Fruit fly (Drosophila melanogaster) whole organism, embryonic: ENCODE data around the gene Gpdh3.

Experiments
- Awh ChIP-seq: fragments of 200-800 bp; sonication (Bioruptor generic); IDR thresholded peaks from 2 replicates; pipeline ENCODE4, ENCODE4 v1.3.6; 2022; ENCODE audit warnings: missing biosample characterization, missing genetic modification characterization
- CG10565 ChIP-seq: fragments of 200-800 bp; sonication (Bioruptor generic); optimal IDR thresholded peaks from 3 replicates; lab custom pipeline; 2016; ENCODE audit warnings: missing biosample characterization, mild to moderate bottlenecking, missing genetic modification characterization
- CG11504 ChIP-seq: fragments of 200-800 bp; sonication (Bioruptor generic); optimal IDR thresholded peaks from 3 replicates; lab custom pipeline; 2019; ENCODE audit warnings: missing biosample characterization, mild to moderate bottlenecking, missing genetic modification characterization, moderate library complexity
- CG11560 ChIP-seq: fragments of 200-800 bp; sonication (Bioruptor generic); IDR thresholded peaks from 3 replicates; pipeline ENCODE4 v1.3.6; 2022; ENCODE audit warnings: missing biosample characterization, missing genetic modification characterization
- CG11695 ChIP-seq: fragments of 200-800 bp; sonication (Bioruptor generic); IDR thresholded peaks from 3 replicates; pipeline ENCODE4 v1.3.6; 2022; ENCODE audit warnings: missing biosample characterization, missing genetic modification characterization
- CG14441 ChIP-seq: fragments of 200-800 bp; sonication (Bioruptor generic); IDR thresholded peaks from 2 replicates; pipeline ENCODE4 v1.3.6; 2022; ENCODE audit warnings: missing biosample characterization, missing genetic modification characterization
- CG14965 ChIP-seq: fragments of 200-800 bp; sonication (Bioruptor generic); optimal IDR thresholded peaks from 2 replicates; lab custom pipeline; 2016; ENCODE audit warnings: missing biosample characterization, missing genetic modification characterization, borderline replicate concordance
- CG15479 ChIP-seq: fragments of 200-800 bp; sonication (Bioruptor generic); optimal IDR thresholded peaks from 3 replicates; lab custom pipeline; 2019; ENCODE audit warnings: missing biosample characterization, mild to moderate bottlenecking, missing genetic modification characterization, moderate library complexity
- CG15696 ChIP-seq: fragments of 200-800 bp; sonication (Bioruptor generic); optimal IDR thresholded peaks from 2 replicates; lab custom pipeline; 2019; ENCODE audit warnings: missing biosample characterization, mild to moderate bottlenecking, missing genetic modification characterization, moderate library complexity
- CG17186 ChIP-seq: fragments of 200-800 bp; sonication (Bioruptor generic); optimal IDR thresholded peaks from 3 replicates; lab custom pipeline; 2017; ENCODE audit warnings: missing biosample characterization, missing genetic modification reagents, missing genetic modification characterization
- CG17829 ChIP-seq: fragments of 200-800 bp; optimal IDR thresholded peaks from 2 replicates; lab custom pipeline; 2019; ENCODE audit warnings: missing biosample characterization, mild to moderate bottlenecking, missing genetic modification characterization, moderate library complexity
- CG1792 ChIP-seq: fragments of 200-800 bp; sonication (Bioruptor generic); optimal IDR thresholded peaks from 2 replicates; lab custom pipeline; 2016; ENCODE audit warnings: missing biosample characterization, missing genetic modification characterization
- CG18476 ChIP-seq: fragments of 200-800 bp; sonication (Bioruptor generic); optimal IDR thresholded peaks from 2 replicates; lab custom pipeline; 2016; ENCODE audit warnings: missing biosample characterization, mild to moderate bottlenecking, missing genetic modification characterization
- CG2202 ChIP-seq: fragments of 200-800 bp; sonication (Bioruptor generic); optimal IDR thresholded peaks from 2 replicates; lab custom pipeline; 2018; ENCODE audit warnings: missing biosample characterization, mild to moderate bottlenecking, missing genetic modification characterization
- CG30431 ChIP-seq: fragments of 200-800 bp; sonication (Bioruptor generic); optimal IDR thresholded peaks from 2 replicates; lab custom pipeline; 2017; ENCODE audit warnings: missing biosample characterization, missing genetic modification characterization
- CG3995 ChIP-seq: fragments of 200-800 bp; sonication (Bioruptor generic); optimal IDR thresholded peaks from 3 replicates; lab custom pipeline; 2016; ENCODE audit warnings: missing biosample characterization, missing genetic modification characterization
- CG4730 ChIP-seq: fragments of 200-800 bp; sonication (Bioruptor generic); IDR thresholded peaks from 2 replicates; pipeline ENCODE4 v1.3.6; 2022; ENCODE audit warnings: missing biosample characterization, missing genetic modification characterization
- CG5245 ChIP-seq: fragments of 200-800 bp; sonication (Bioruptor generic); optimal IDR thresholded peaks from 3 replicates; lab custom pipeline; 2016; ENCODE audit warnings: missing biosample characterization, missing genetic modification characterization
- CG7987 ChIP-seq: fragments of 200-800 bp; sonication (Bioruptor generic); optimal IDR thresholded peaks from 2 replicates; lab custom pipeline; 2018; ENCODE audit warnings: missing biosample characterization, mild to moderate bottlenecking, missing genetic modification characterization, moderate library complexity
- CG8290 ChIP-seq, 3 experiments: fragments of 200-800 bp; sonication (Bioruptor generic); optimal IDR thresholded peaks; 2 replicates each; lab custom pipeline; 2016 to 2019; ENCODE audit warnings: missing biosample characterization in 3 of 3, missing genetic modification characterization in 3 of 3, mild to moderate bottlenecking in 2 of 3, moderate library complexity in 1 of 3
- CG8944 ChIP-seq: fragments of 200-800 bp; sonication (Bioruptor generic); optimal IDR thresholded peaks from 3 replicates; lab custom pipeline; 2016; ENCODE audit warnings: missing biosample characterization, missing genetic modification characterization
- CHES-1-like ChIP-seq: fragments of 200-800 bp; sonication (Bioruptor generic); optimal IDR thresholded peaks from 2 replicates; lab custom pipeline; 2016; ENCODE audit warnings: missing biosample characterization, missing genetic modification characterization
- Dip2 ChIP-seq: fragments of 200-800 bp; sonication (Bioruptor generic); IDR thresholded peaks from 2 replicates; pipeline ENCODE4 v1.3.6; 2022; ENCODE audit warnings: missing biosample characterization, missing genetic modification characterization
- Fer3 ChIP-seq: fragments of 200-800 bp; sonication (Bioruptor generic); optimal IDR thresholded peaks from 2 replicates; lab custom pipeline; 2018; ENCODE audit warnings: missing biosample characterization, mild to moderate bottlenecking, missing genetic modification characterization, moderate library complexity
- H15 ChIP-seq: fragments of 200-800 bp; sonication (Bioruptor generic); IDR thresholded peaks from 3 replicates; pipeline ENCODE4 v1.3.6; 2022; ENCODE audit warnings: missing biosample characterization, missing genetic modification characterization
- Nf-YA ChIP-seq: fragments of 200-800 bp; sonication (Bioruptor generic); IDR thresholded peaks from 2 replicates; pipeline ENCODE4 v1.3.6; 2022; ENCODE audit warnings: missing biosample characterization, missing genetic modification characterization
- Pdp1 ChIP-seq, 2 experiments: fragments of 200-800 bp; sonication (Bioruptor generic); optimal IDR thresholded peaks; 3 replicates each; lab custom pipeline; 2016; ENCODE audit warnings: missing biosample characterization in 2 of 2, missing genetic modification characterization in 2 of 2, mild to moderate bottlenecking in 1 of 2, moderate library complexity in 1 of 2
- Sox100B ChIP-seq: fragments of 200-800 bp; sonication (Bioruptor generic); optimal IDR thresholded peaks from 3 replicates; lab custom pipeline; 2018; ENCODE audit warnings: missing biosample characterization, mild to moderate bottlenecking, missing genetic modification characterization
- amos ChIP-seq: fragments of 200-800 bp; sonication (Bioruptor generic); IDR thresholded peaks from 2 replicates; pipeline ENCODE4 v1.3.6; 2022; ENCODE audit warnings: missing biosample characterization, missing genetic modification characterization; ENCODE audit not compliant: partially characterized antibody
- bab2 ChIP-seq: fragments of 200-800 bp; sonication (Bioruptor generic); optimal IDR thresholded peaks from 2 replicates; lab custom pipeline; 2016; ENCODE audit warnings: missing biosample characterization, missing genetic modification characterization
- bowl ChIP-seq: fragments of 200-800 bp; sonication (Bioruptor generic); IDR thresholded peaks from 2 replicates; pipeline ENCODE4 v1.3.6; 2022; ENCODE audit warnings: missing biosample characterization, missing genetic modification characterization
- br ChIP-seq: fragments of >200 bp; optimal IDR thresholded peaks from 2 replicates; lab custom pipeline; 2017
- chn ChIP-seq: fragments of 200-800 bp; sonication (Bioruptor generic); optimal IDR thresholded peaks from 2 replicates; lab custom pipeline; 2016; ENCODE audit warnings: missing biosample characterization, missing genetic modification characterization
- ewg ChIP-seq: fragments of 200-800 bp; sonication (Bioruptor generic); optimal IDR thresholded peaks from 3 replicates; lab custom pipeline; 2017; ENCODE audit warnings: mild to moderate bottlenecking, missing biosample characterization, missing genetic modification reagents, missing genetic modification characterization
- gcm2 ChIP-seq: fragments of 200-800 bp; sonication (Bioruptor generic); optimal IDR thresholded peaks from 2 replicates; lab custom pipeline; 2016; ENCODE audit warnings: missing biosample characterization, missing genetic modification characterization
- hth ChIP-seq: fragments of >200 bp; optimal IDR thresholded peaks from 2 replicates; lab custom pipeline; 2017; ENCODE audit warnings: inconsistent platforms
- inv ChIP-seq: fragments of 200-800 bp; sonication (Bioruptor generic); IDR thresholded peaks from 2 replicates; pipeline ENCODE4 v1.3.6; 2022; ENCODE audit warnings: missing biosample characterization, missing genetic modification characterization; ENCODE audit not compliant: partially characterized antibody
- jumu ChIP-seq: fragments of 200-800 bp; sonication (Bioruptor generic); optimal IDR thresholded peaks from 3 replicates; lab custom pipeline; 2016; ENCODE audit warnings: missing biosample characterization, missing genetic modification characterization
- lilli ChIP-seq: fragments of 200-800 bp; sonication (Bioruptor generic); optimal IDR thresholded peaks from 3 replicates; lab custom pipeline; 2016; ENCODE audit warnings: missing biosample characterization, missing genetic modification characterization
- nau ChIP-seq: fragments of 200-800 bp; sonication (Bioruptor generic); optimal IDR thresholded peaks from 3 replicates; lab custom pipeline; 2017; ENCODE audit warnings: missing biosample characterization, mild to moderate bottlenecking, missing genetic modification characterization, missing genetic modification reagents
- nerfin-1 ChIP-seq: fragments of 200-800 bp; sonication (Bioruptor generic); optimal IDR thresholded peaks from 3 replicates; lab custom pipeline; 2019; ENCODE audit warnings: missing biosample characterization, mild to moderate bottlenecking, missing genetic modification characterization, moderate library complexity
- otp ChIP-seq: fragments of 200-800 bp; sonication (Bioruptor generic); IDR thresholded peaks from 3 replicates; pipeline ENCODE4, ENCODE4 v1.3.6; 2022; ENCODE audit warnings: missing biosample characterization, missing genetic modification characterization
- pho ChIP-seq: fragments of 200-800 bp; sonication (Bioruptor generic); optimal IDR thresholded peaks from 2 replicates; lab custom pipeline; 2016; ENCODE audit warnings: missing biosample characterization, missing genetic modification characterization
- pnt ChIP-seq: fragments of 200-800 bp; sonication (Bioruptor generic); optimal IDR thresholded peaks from 3 replicates; lab custom pipeline; 2016; ENCODE audit warnings: missing biosample characterization, missing genetic modification characterization
- sim ChIP-seq: fragments of 200-800 bp; sonication (Bioruptor generic); IDR thresholded peaks from 2 replicates; pipeline ENCODE4 v1.3.6; 2022; ENCODE audit warnings: missing biosample characterization, missing genetic modification characterization
- sisA ChIP-seq: fragments of 200-800 bp; sonication (Bioruptor generic); IDR thresholded peaks from 2 replicates; pipeline ENCODE4 v1.3.6; 2022; ENCODE audit warnings: missing biosample characterization, missing genetic modification characterization
- tin ChIP-seq: fragments of 200-800 bp; sonication (Bioruptor generic); optimal IDR thresholded peaks from 3 replicates; lab custom pipeline; 2016; ENCODE audit warnings: missing biosample characterization, missing genetic modification characterization
- unc-4 ChIP-seq: fragments of 200-800 bp; sonication (Bioruptor generic); IDR thresholded peaks from 2 replicates; pipeline ENCODE4 v1.3.6; 2022; ENCODE audit warnings: missing biosample characterization, missing genetic modification characterization; ENCODE audit not compliant: partially characterized antibody
- yki ChIP-seq: fragments of >200 bp; optimal IDR thresholded peaks from 3 replicates; lab custom pipeline; 2018

Gene Gpdh3

DNA sequence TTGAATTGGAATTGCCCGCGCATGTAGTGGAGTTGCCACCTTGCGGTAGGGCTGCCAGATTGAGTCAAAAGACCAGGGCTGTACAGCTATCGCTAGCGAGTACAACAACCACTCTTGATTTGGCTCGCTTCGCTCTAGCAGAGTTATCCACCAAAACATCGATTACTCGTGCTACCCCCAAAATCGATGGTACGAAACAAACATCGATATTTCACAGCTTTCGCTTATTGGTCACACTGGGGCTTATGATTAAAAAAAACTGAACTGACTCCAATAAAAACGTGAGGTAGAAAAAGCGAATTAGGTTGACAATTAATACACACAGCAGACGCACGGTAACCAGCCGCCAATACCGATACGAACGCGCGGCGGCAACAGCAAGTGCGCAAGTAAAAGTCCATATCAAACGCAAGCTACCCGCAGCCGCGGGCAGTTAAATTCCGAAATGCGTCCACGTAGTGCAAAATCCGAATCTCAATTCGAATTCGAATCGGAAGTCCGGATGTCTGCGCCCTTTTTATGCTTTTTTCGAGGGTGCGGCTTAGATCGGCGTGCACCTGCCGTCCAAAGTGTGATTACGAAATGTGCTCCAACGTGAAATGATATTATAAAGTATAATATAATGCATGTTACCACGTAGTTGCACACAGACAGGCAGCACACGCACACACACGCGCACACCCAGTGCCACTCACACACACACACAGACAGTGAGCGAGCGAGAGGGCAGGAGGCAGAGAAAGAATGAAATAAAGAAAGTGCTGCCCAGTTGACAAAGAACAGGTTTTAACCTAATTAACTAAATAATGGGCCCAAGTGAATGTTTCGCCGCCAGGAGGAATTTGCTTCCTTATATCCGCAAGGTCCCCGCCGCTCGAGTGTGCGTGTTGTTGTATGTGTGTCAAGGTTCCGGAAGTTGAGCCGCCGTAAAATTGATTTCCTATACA is 25.1 kb upstream of the Gpdh3 start, which contains the start of gene Sar1 (continued):
- TF ChIP-seq CG11504 (tag; lab: Kevin White, UChicago) (peak; percentile 79), CHES-1-like (GFP tag; lab: Kevin White, UChicago) (peak; percentile 62), bowl (GFP tag; lab: Robert Waterston, UW) (no peak), CG7987 (GFP tag; lab: Kevin White, UChicago) (peak; percentile 14), pho (GFP tag; lab: Kevin White, UChicago) (peak; percentile 72), Pdp1 (GFP tag; optimal IDR thresholded peaks at IDR 0.05; lab: Kevin White, UChicago) (peak in 1 of 2 experiments; percentile 59), CG15479 (no peak), otp (no peak), pnt (no peak), sim (GFP tag; lab: Robert Waterston, UW) (no peak), CG3995 (GFP tag; lab: Kevin White, UChicago) (no peak), CG17186 (GFP tag; lab: Kevin White, UChicago) (peak; percentile 64), CG4730 (GFP tag; lab: Robert Waterston, UW) (no peak), CG15696 (tag; lab: Kevin White, UChicago) (no peak), Dip2 (no peak), chn (GFP tag; lab: Kevin White, UChicago) (no peak), br (no peak), CG30431 (GFP tag; lab: Kevin White, UChicago) (no peak), Fer3 (no peak), amos (GFP tag; lab: Robert Waterston, UW) (peak; percentile 98), hth (no peak), CG8290 (GFP tag; optimal IDR thresholded peaks at IDR 0.05; lab: Kevin White, UChicago) (peak; percentile 55), CG8290 (tag; optimal IDR thresholded peaks at IDR 0.05; lab: Kevin White, UChicago) (peak in 1 of 2 experiments; percentile 92), CG11695 (GFP tag; lab: Robert Waterston, UW) (0 out of 3 replicates have a peak, but pooled peaks have one; percentile 7), Nf-YA (GFP tag; lab: Robert Waterston, UW) (no peak), CG8944 (GFP tag; lab: Kevin White, UChicago) (peak; percentile 43), CG11560 (tag; lab: Robert Waterston, UW) (peak; percentile 89), CG2202 (tag; lab: Kevin White, UChicago) (peak; percentile 12), CG18476 (GFP tag; lab: Kevin White, UChicago) (no peak), CG17829 (peak; percentile 50), nerfin-1 (peak; percentile 31), Awh (GFP tag; lab: Robert Waterston, UW) (no peak), lilli (peak; percentile 42), Sox100B (no peak), CG14441 (GFP tag; lab: Robert Waterston, UW) (no peak), CG1792 (GFP tag; lab: Kevin White, UChicago) (peak; percentile 35), unc-4 (GFP tag; lab: Robert Waterston, UW) (peak; percentile 97), ewg (GFP tag; lab: Kevin White, UChicago) (peak; percentile 18), CG14965 (peak; percentile 12), nau (GFP tag; lab: Kevin White, UChicago) (no peak), H15 (GFP tag; lab: Robert Waterston, UW) (no peak), gcm2 (GFP tag; lab: Kevin White, UChicago) (no peak), tin (no peak), sisA (peak; percentile 53), bab2 (GFP tag; lab: Kevin White, UChicago) (no peak), CG5245 (GFP tag; lab: Kevin White, UChicago) (no peak), yki (lab: Kevin White, UChicago) (peak; percentile 44), CG10565 (GFP tag; lab: Kevin White, UChicago) (no peak), inv (GFP tag; lab: Robert Waterston, UW) (peak; percentile 89), jumu (GFP tag; lab: Kevin White, UChicago) (peak; percentile 70)
